Worm (Caenorhabditis elegans) whole organism, young adult: ENCODE measurements around the gene T03G11.10.

ENCODE experiments used
- akir-1 ChIP-seq: fragments of 200-800 bp; sonication (Bioruptor generic); optimal IDR thresholded peaks from 2 replicates; lab custom pipeline; 2018; ENCODE audit warnings: mild to moderate bottlenecking, missing genetic modification characterization, moderate library complexity, missing compliant biosample characterization
- ccch-3 ChIP-seq: fragments of 200-800 bp; sonication (Bioruptor generic); optimal IDR thresholded peaks from 2 replicates; lab custom pipeline; 2018; ENCODE audit warnings: mild to moderate bottlenecking, missing genetic modification characterization, missing compliant biosample characterization
- ceh-58 ChIP-seq: fragments of 200-800 bp; sonication (Bioruptor generic); IDR thresholded peaks from 2 replicates; pipeline ENCODE4 v1.3.6; 2022; ENCODE audit warnings: missing genetic modification characterization, missing compliant biosample characterization
- dpl-1 ChIP-seq: fragments of 150-350 bp; optimal IDR thresholded peaks from 2 replicates; lab custom pipeline; 2014; ENCODE audit warnings: missing biosample characterization, missing genetic modification reagents, missing genetic modification characterization
- unc-62 ChIP-seq: fragments of 150-350 bp; optimal IDR thresholded peaks from 2 replicates; lab custom pipeline; 2014; ENCODE audit warnings: missing biosample characterization, missing genetic modification reagents, missing genetic modification characterization

DNA sequence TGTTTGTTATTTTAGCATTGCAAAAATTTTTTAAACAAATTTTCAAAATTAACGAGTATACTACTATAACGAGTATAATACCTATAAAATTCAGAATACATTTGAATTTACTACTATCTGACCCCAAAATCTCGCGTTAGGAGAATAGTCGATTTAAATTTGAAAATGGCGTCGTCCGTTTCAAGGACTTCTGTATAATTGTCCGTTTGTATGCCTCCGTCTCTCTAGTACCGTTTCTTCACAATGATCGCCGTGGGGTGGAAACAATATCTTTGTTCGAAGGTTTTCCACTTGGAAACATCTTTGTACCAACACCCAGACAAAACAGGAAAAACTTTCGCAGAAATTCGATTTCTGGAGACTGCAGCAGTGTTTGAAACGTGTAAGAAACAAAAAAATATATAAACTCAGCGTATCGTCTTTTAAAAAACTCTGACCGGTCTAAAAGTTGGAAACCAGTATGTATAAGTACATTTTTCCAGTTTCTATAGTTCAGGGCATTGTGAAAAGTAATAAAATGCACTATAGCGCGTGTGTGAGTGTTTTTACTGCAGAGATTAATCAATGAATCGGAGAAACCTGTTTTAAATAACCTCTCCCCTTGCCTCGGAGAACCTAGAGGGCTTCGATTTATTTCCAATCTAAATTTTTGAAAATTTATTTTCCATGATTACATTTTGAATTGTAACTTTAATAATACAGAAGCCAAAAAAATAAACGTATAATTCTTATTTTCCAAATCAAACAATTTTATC, 33.1 kb downstream of the T03G11.10 start:
- no peak for TF ChIP-seq ccch-3 (GFP tag; lab: Kevin White, UChicago)
- no peak for TF ChIP-seq akir-1 (GFP tag; lab: Kevin White, UChicago)
- no peak for TF ChIP-seq ceh-58 (GFP tag; lab: Robert Waterston, UW)
- TF ChIP-seq dpl-1, result no peak
- TF ChIP-seq unc-62 (GFP tag; lab: Kevin White, UChicago), result no peak
